Fruit fly (Drosophila melanogaster) whole organism, embryonic: Measurements from ENCODE around the gene CG3862.

ENCODE experiments used
- CG10462 ChIP-seq: fragments of 200-800 bp; sonication (Bioruptor generic); optimal IDR thresholded peaks from 2 replicates; lab custom pipeline; 2016; ENCODE audit warnings: missing biosample characterization, missing genetic modification characterization
- CG11093 ChIP-seq: fragments of 200-800 bp; sonication (Bioruptor generic); IDR thresholded peaks from 3 replicates; pipeline ENCODE4 v1.3.6; 2022; ENCODE audit warnings: missing biosample characterization, missing genetic modification characterization
- CG12769 ChIP-seq: fragments of 200-800 bp; sonication (Bioruptor generic); optimal IDR thresholded peaks from 2 replicates; lab custom pipeline; 2019; ENCODE audit warnings: missing biosample characterization, mild to moderate bottlenecking, missing genetic modification characterization, moderate library complexity
- CG15601 ChIP-seq: fragments of 200-800 bp; sonication (Bioruptor generic); optimal IDR thresholded peaks from 3 replicates; lab custom pipeline; 2019; ENCODE audit warnings: missing biosample characterization, mild to moderate bottlenecking, missing genetic modification characterization, moderate library complexity
- CG16813 ChIP-seq: fragments of 200-800 bp; sonication (Bioruptor generic); IDR thresholded peaks from 3 replicates; pipeline ENCODE4 v1.3.6; 2022; ENCODE audit warnings: missing biosample characterization, missing genetic modification characterization; ENCODE audit not compliant: partially characterized antibody
- CG16863 ChIP-seq: fragments of 200-800 bp; sonication (Bioruptor generic); optimal IDR thresholded peaks from 3 replicates; lab custom pipeline; 2016; ENCODE audit warnings: missing biosample characterization, missing genetic modification characterization
- CG17612 ChIP-seq: fragments of 200-800 bp; sonication (Bioruptor generic); IDR thresholded peaks from 2 replicates; pipeline ENCODE4 v1.3.6; 2022; ENCODE audit warnings: missing biosample characterization, missing genetic modification characterization
- CG17802 ChIP-seq: fragments of 200-800 bp; sonication (Bioruptor generic); optimal IDR thresholded peaks from 2 replicates; lab custom pipeline; 2018; ENCODE audit warnings: missing biosample characterization, mild to moderate bottlenecking, missing genetic modification characterization, moderate library complexity
- CG18262 ChIP-seq: fragments of 200-800 bp; optimal IDR thresholded peaks from 3 replicates; lab custom pipeline; 2019; ENCODE audit warnings: missing biosample characterization, mild to moderate bottlenecking, missing genetic modification characterization, moderate library complexity
- CG2116 ChIP-seq: fragments of 200-800 bp; sonication (Bioruptor generic); optimal IDR thresholded peaks from 3 replicates; lab custom pipeline; 2018; ENCODE audit warnings: missing biosample characterization, mild to moderate bottlenecking, missing genetic modification characterization
- CG2120 ChIP-seq: fragments of 200-800 bp; sonication (Bioruptor generic); optimal IDR thresholded peaks from 3 replicates; lab custom pipeline; 2016; ENCODE audit warnings: missing biosample characterization, missing genetic modification characterization
- CG2129 ChIP-seq: fragments of 200-800 bp; sonication (Bioruptor generic); IDR thresholded peaks from 2 replicates; pipeline ENCODE4 v1.3.6; 2022; ENCODE audit warnings: missing biosample characterization, missing genetic modification characterization; ENCODE audit not compliant: partially characterized antibody
- CG31365 ChIP-seq: fragments of 200-800 bp; sonication (Bioruptor generic); optimal IDR thresholded peaks from 2 replicates; lab custom pipeline; 2018; ENCODE audit warnings: missing biosample characterization, mild to moderate bottlenecking, missing genetic modification characterization
- CG31441 ChIP-seq: fragments of 200-800 bp; sonication (Bioruptor generic); IDR thresholded peaks from 2 replicates; pipeline ENCODE4 v1.3.6; 2022; ENCODE audit warnings: missing biosample characterization, missing genetic modification characterization
- CG33557 ChIP-seq: fragments of 200-800 bp; sonication (Bioruptor generic); optimal IDR thresholded peaks from 2 replicates; lab custom pipeline; 2019; ENCODE audit warnings: missing biosample characterization, mild to moderate bottlenecking, missing genetic modification characterization, moderate library complexity
- CG3407 ChIP-seq: fragments of 200-800 bp; sonication (Bioruptor generic); optimal IDR thresholded peaks from 2 replicates; lab custom pipeline; 2018; ENCODE audit warnings: missing biosample characterization, mild to moderate bottlenecking, missing genetic modification characterization
- CG34422 ChIP-seq: fragments of 200-800 bp; sonication (Bioruptor generic); IDR thresholded peaks from 3 replicates; pipeline ENCODE4 v1.3.6; 2022; ENCODE audit warnings: missing biosample characterization, missing genetic modification characterization
- CG42726 ChIP-seq: fragments of 200-800 bp; sonication (Bioruptor generic); IDR thresholded peaks from 2 replicates; pipeline ENCODE4 v1.3.6; 2022; ENCODE audit warnings: missing biosample characterization, missing genetic modification characterization; ENCODE audit not compliant: partially characterized antibody
- CG4617 ChIP-seq: fragments of 200-800 bp; sonication (Bioruptor generic); optimal IDR thresholded peaks from 3 replicates; lab custom pipeline; 2016; ENCODE audit warnings: missing biosample characterization, missing genetic modification characterization, borderline replicate concordance
- CG6689 ChIP-seq: fragments of 200-800 bp; sonication (Bioruptor generic); IDR thresholded peaks from 2 replicates; pipeline ENCODE4 v1.3.6; 2022; ENCODE audit warnings: missing biosample characterization, missing genetic modification characterization
- Dfd ChIP-seq, 2 experiments: fragments of >200 bp; optimal IDR thresholded peaks; 2 replicates each; lab custom pipeline; 2017; ENCODE audit warnings: missing biosample characterization in 2 of 2, missing genetic modification characterization in 2 of 2
- Hmx ChIP-seq: fragments of 200-800 bp; sonication (Bioruptor generic); optimal IDR thresholded peaks from 2 replicates; lab custom pipeline; 2016; ENCODE audit warnings: missing biosample characterization, missing genetic modification characterization
- Hsf ChIP-seq: fragments of 200-800 bp; sonication (Bioruptor generic); optimal IDR thresholded peaks from 3 replicates; lab custom pipeline; 2016; ENCODE audit warnings: missing biosample characterization, missing genetic modification characterization
- Mad ChIP-seq: fragments of 200-800 bp; sonication (Bioruptor generic); optimal IDR thresholded peaks from 2 replicates; lab custom pipeline; 2016; ENCODE audit warnings: missing biosample characterization, missing genetic modification characterization
- Med ChIP-seq: fragments of 200-800 bp; sonication (Bioruptor generic); peaks from one replicate; lab custom pipeline; 2016; ENCODE audit warnings: missing biosample characterization, missing genetic modification characterization, mild to moderate bottlenecking, inconsistent platforms, moderate library complexity
- Ptx1 ChIP-seq: fragments of 200-800 bp; sonication (Bioruptor generic); IDR thresholded peaks from 2 replicates; pipeline ENCODE4 v1.3.6; 2022; ENCODE audit warnings: missing biosample characterization, missing genetic modification characterization
- Sry-δ ChIP-seq: fragments of 200-800 bp; sonication (Bioruptor generic); optimal IDR thresholded peaks from 2 replicates; lab custom pipeline; 2016; ENCODE audit warnings: missing biosample characterization, missing genetic modification characterization
- Stat92E ChIP-seq, 3 experiments: fragments of >200 bp in 2 of 3; fragments of 200-800 bp in 1 of 3; sonication (Bioruptor generic) in 1 of 3; optimal IDR thresholded peaks; 2 replicates each; lab custom pipeline; 2017 to 2019; ENCODE audit warnings: missing biosample characterization in 3 of 3, missing genetic modification characterization in 3 of 3, mild to moderate bottlenecking in 1 of 3, moderate library complexity in 1 of 3
- TFAM ChIP-seq: fragments of 200-800 bp; sonication (Bioruptor generic); optimal IDR thresholded peaks from 2 replicates; lab custom pipeline; 2017; ENCODE audit warnings: missing biosample characterization, missing genetic modification characterization, inconsistent platforms
- YL-1 ChIP-seq: fragments of 200-800 bp; sonication (Bioruptor generic); optimal IDR thresholded peaks from 3 replicates; lab custom pipeline; 2017; ENCODE audit warnings: missing biosample characterization, mild to moderate bottlenecking, missing genetic modification characterization
- btn ChIP-seq: fragments of 200-800 bp; sonication (Bioruptor generic); optimal IDR thresholded peaks from 2 replicates; lab custom pipeline; 2016; ENCODE audit warnings: missing biosample characterization, missing genetic modification characterization
- chinmo ChIP-seq: fragments of 200-800 bp; sonication (Bioruptor generic); IDR thresholded peaks from 4 replicates; pipeline ENCODE4 v1.3.6; 2022; ENCODE audit warnings: missing biosample characterization, missing genetic modification characterization; ENCODE audit not compliant: partially characterized antibody
- exex ChIP-seq: fragments of 200-800 bp; sonication (Bioruptor generic); optimal IDR thresholded peaks from 4 replicates; lab custom pipeline; 2018; ENCODE audit warnings: missing biosample characterization, mild to moderate bottlenecking, missing genetic modification characterization, moderate library complexity
- gsb ChIP-seq: fragments of 200-800 bp; sonication (Bioruptor generic); IDR thresholded peaks from 2 replicates; pipeline ENCODE4 v1.3.6; 2022; ENCODE audit warnings: missing biosample characterization, missing genetic modification characterization
- hb ChIP-seq: fragments of 200-800 bp; sonication (Bioruptor generic); IDR thresholded peaks from 3 replicates; pipeline ENCODE4 v1.3.6; 2022; ENCODE audit warnings: missing biosample characterization, missing genetic modification characterization; ENCODE audit not compliant: partially characterized antibody
- inv ChIP-seq: fragments of 200-800 bp; sonication (Bioruptor generic); IDR thresholded peaks from 2 replicates; pipeline ENCODE4 v1.3.6; 2022; ENCODE audit warnings: missing biosample characterization, missing genetic modification characterization; ENCODE audit not compliant: partially characterized antibody
- lov ChIP-seq, 2 experiments: fragments of 200-800 bp in 1 of 2; fragments of >200 bp in 1 of 2; sonication (Bioruptor generic) in 1 of 2; IDR thresholded peaks in 1 of 2; optimal IDR thresholded peaks in 1 of 2; 2 replicates in 1 of 2; 3 replicates in 1 of 2; pipeline versions ENCODE4 v1.3.6 to Lab custom; 2017 to 2022; ENCODE audit warnings: missing biosample characterization in 1 of 2, missing genetic modification characterization in 1 of 2
- mam ChIP-seq: fragments of 200-800 bp; sonication (Bioruptor generic); optimal IDR thresholded peaks from 3 replicates; lab custom pipeline; 2016; ENCODE audit warnings: missing biosample characterization, missing genetic modification characterization
- mld ChIP-seq: fragments of 200-800 bp; sonication (Bioruptor generic); IDR thresholded peaks from 3 replicates; pipeline ENCODE4 v1.3.6; 2022; ENCODE audit warnings: missing biosample characterization, missing genetic modification characterization; ENCODE audit not compliant: partially characterized antibody
- onecut ChIP-seq: fragments of 200-800 bp; sonication (Bioruptor generic); IDR thresholded peaks from 2 replicates; pipeline ENCODE4 v1.3.6; 2022; ENCODE audit warnings: missing biosample characterization, missing genetic modification characterization
- otp ChIP-seq: fragments of 200-800 bp; sonication (Bioruptor generic); IDR thresholded peaks from 3 replicates; pipeline ENCODE4, ENCODE4 v1.3.6; 2022; ENCODE audit warnings: missing biosample characterization, missing genetic modification characterization
- pros ChIP-seq: fragments of 200-800 bp; sonication (Bioruptor generic); optimal IDR thresholded peaks from 3 replicates; lab custom pipeline; 2019; ENCODE audit warnings: missing biosample characterization, mild to moderate bottlenecking, missing genetic modification characterization, moderate library complexity
- repo ChIP-seq: fragments of 200-800 bp; sonication (Bioruptor generic); optimal IDR thresholded peaks from 2 replicates; lab custom pipeline; 2016; ENCODE audit warnings: missing biosample characterization, missing genetic modification characterization
- row ChIP-seq: fragments of 200-800 bp; sonication (Bioruptor generic); IDR thresholded peaks from 3 replicates; pipeline ENCODE4 v1.3.6; 2022; ENCODE audit warnings: missing biosample characterization, missing genetic modification characterization
- sisA ChIP-seq: fragments of 200-800 bp; sonication (Bioruptor generic); IDR thresholded peaks from 2 replicates; pipeline ENCODE4 v1.3.6; 2022; ENCODE audit warnings: missing biosample characterization, missing genetic modification characterization
- stc ChIP-seq: fragments of 200-800 bp; sonication (Bioruptor generic); IDR thresholded peaks from 2 replicates; pipeline ENCODE4 v1.3.6; 2022; ENCODE audit warnings: missing biosample characterization, missing genetic modification characterization
- sug ChIP-seq: fragments of 200-800 bp; optimal IDR thresholded peaks from 2 replicates; lab custom pipeline; 2019; ENCODE audit warnings: missing biosample characterization, mild to moderate bottlenecking, missing genetic modification characterization, moderate library complexity
- zf30C ChIP-seq: fragments of 200-800 bp; sonication (Bioruptor generic); optimal IDR thresholded peaks from 3 replicates; lab custom pipeline; 2018; ENCODE audit warnings: missing biosample characterization, mild to moderate bottlenecking, missing genetic modification characterization

The CG3862 gene

DNA sequence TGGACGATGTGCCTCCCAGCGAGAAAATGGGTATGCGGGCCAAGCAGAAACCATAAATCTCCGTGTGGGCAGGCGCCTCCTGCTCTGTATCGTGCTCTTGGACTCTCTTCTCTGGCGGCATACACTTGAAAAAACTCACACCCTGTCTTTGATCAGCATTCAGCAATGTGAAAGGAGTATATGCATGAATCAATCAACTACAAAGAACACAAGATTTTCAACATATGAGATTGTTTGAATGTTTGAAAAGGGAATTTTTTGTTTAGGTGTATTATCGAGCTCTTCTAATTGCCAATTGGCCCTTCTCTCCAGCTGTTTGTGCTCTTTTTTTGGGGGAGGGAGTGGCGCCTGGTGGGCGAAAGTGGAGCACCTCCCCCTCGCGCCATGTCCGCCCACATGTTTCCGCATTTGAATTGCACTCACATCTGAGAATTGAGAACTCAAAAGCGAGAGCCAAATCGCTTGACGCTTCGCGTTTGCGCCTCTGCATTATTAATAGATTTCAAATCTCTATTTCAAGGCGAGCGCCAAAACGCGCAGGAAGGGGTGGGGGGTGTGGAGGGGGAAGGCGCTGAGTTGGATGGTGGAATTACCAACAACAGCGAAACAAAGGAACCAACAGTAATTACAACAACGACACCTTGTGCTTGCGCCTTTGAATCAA, 19.8 kb upstream of the CG3862 start (continued):
- peak; percentile 80 for TF ChIP-seq repo (GFP tag; lab: Kevin White, UChicago)
- TF ChIP-seq Dfd (GFP tag; optimal IDR thresholded peaks at IDR 0.05; lab: Kevin White, UChicago): no peak
- peak; percentile 78 for TF ChIP-seq CG3407
- peak; percentile 64 for TF ChIP-seq zf30C (GFP tag; lab: Kevin White, UChicago)
- peak; percentile 87; the same call in 2 of the 3 replicates for TF ChIP-seq CG11093
- TF ChIP-seq CG6689 (GFP tag; lab: Robert Waterston, UW): peak; percentile 85
- TF ChIP-seq CG10462: peak; percentile 16
- peak; percentile 55 for TF ChIP-seq Mad (GFP tag; lab: Kevin White, UChicago)
- no peak for TF ChIP-seq mld
- TF ChIP-seq CG31365 (tag; lab: Kevin White, UChicago): peak; percentile 76
- TF ChIP-seq chinmo (GFP tag; lab: Robert Waterston, UW): peak; percentile 83; the same call in 3 of the 4 replicates
- TF ChIP-seq CG2129 (GFP tag; lab: Robert Waterston, UW): no peak
- peak; percentile 89 for TF ChIP-seq sisA (GFP tag; lab: Robert Waterston, UW)
- TF ChIP-seq hb (GFP tag; lab: Robert Waterston, UW): no peak
- no peak for TF ChIP-seq lov (optimal IDR thresholded peaks at IDR 0.05; lab: Kevin White, UChicago)
- peak; percentile 78; the same call in 1 of the 3 replicates for TF ChIP-seq lov (GFP tag; IDR thresholded peaks at IDR 0.05; lab: Robert Waterston, UW)
- no peak for TF ChIP-seq pros
- TF ChIP-seq CG16813 (GFP tag; lab: Robert Waterston, UW): no peak
- TF ChIP-seq exex (tag; lab: Kevin White, UChicago): peak; percentile 64
- TF ChIP-seq CG4617 (GFP tag; lab: Kevin White, UChicago): peak; percentile 38
- peak; percentile 90 for TF ChIP-seq CG34422 (GFP tag; lab: Robert Waterston, UW)
- TF ChIP-seq Stat92E (GFP tag; optimal IDR thresholded peaks at IDR 0.05; lab: Kevin White, UChicago): no peak
- TF ChIP-seq CG16863 (GFP tag; lab: Kevin White, UChicago): peak; percentile 88
- TF ChIP-seq otp (GFP tag; lab: Robert Waterston, UW): peak; percentile 85
- peak; percentile 92 for TF ChIP-seq CG2120 (GFP tag; lab: Kevin White, UChicago)
- peak; percentile 69 for TF ChIP-seq CG17802 (tag; lab: Kevin White, UChicago)
- peak; percentile 62 for TF ChIP-seq YL-1 (GFP tag; lab: Kevin White, UChicago)
- TF ChIP-seq Sry-δ: peak; percentile 49
- TF ChIP-seq TFAM: no peak
- TF ChIP-seq gsb (GFP tag; lab: Robert Waterston, UW): peak; percentile 82
- TF ChIP-seq CG18262: peak; percentile 80
- peak; percentile 83 for TF ChIP-seq btn (GFP tag; lab: Kevin White, UChicago)
- no peak for TF ChIP-seq CG42726 (GFP tag; lab: Robert Waterston, UW)
- TF ChIP-seq stc (GFP tag; lab: Robert Waterston, UW): peak; percentile 88
- TF ChIP-seq CG31441 (GFP tag; lab: Robert Waterston, UW): peak; percentile 78
- TF ChIP-seq inv (GFP tag; lab: Robert Waterston, UW): no peak
- peak; percentile 82 for TF ChIP-seq CG17612 (GFP tag; lab: Robert Waterston, UW)
- TF ChIP-seq onecut (GFP tag; lab: Robert Waterston, UW): peak; percentile 76
- TF ChIP-seq row (GFP tag; lab: Robert Waterston, UW): peak; percentile 93
- peak; percentile 99 for TF ChIP-seq Med
- TF ChIP-seq mam: peak; percentile 90
- peak; percentile 83 for TF ChIP-seq Hsf (GFP tag; lab: Kevin White, UChicago)
- TF ChIP-seq Hmx: no peak
- peak; percentile 93 for TF ChIP-seq Ptx1 (GFP tag; lab: Robert Waterston, UW)
- peak; percentile 75 for TF ChIP-seq CG15601 (tag; lab: Kevin White, UChicago)
- TF ChIP-seq CG12769: peak; percentile 95
- no peak for TF ChIP-seq CG33557
- peak; percentile 75 for TF ChIP-seq sug
- peak; percentile 21 for TF ChIP-seq CG2116
